Fruit fly (Drosophila melanogaster) whole organism, embryonic: ENCODE data around the gene Mst89B.

ENCODE experiments used
- Ada2b ChIP-seq: fragments of 200-800 bp; sonication (Bioruptor generic); IDR thresholded peaks from 2 replicates; pipeline ENCODE4 v1.3.6; 2022; ENCODE audit warnings: missing biosample characterization, missing genetic modification characterization
- Atf6 ChIP-seq: fragments of 200-800 bp; sonication (Bioruptor generic); IDR thresholded peaks from 2 replicates; pipeline ENCODE4 v1.3.6; 2022; ENCODE audit warnings: missing biosample characterization, missing genetic modification characterization
- CG11504 ChIP-seq: fragments of 200-800 bp; sonication (Bioruptor generic); optimal IDR thresholded peaks from 3 replicates; lab custom pipeline; 2019; ENCODE audit warnings: missing biosample characterization, mild to moderate bottlenecking, missing genetic modification characterization, moderate library complexity
- CG11695 ChIP-seq: fragments of 200-800 bp; sonication (Bioruptor generic); IDR thresholded peaks from 3 replicates; pipeline ENCODE4 v1.3.6; 2022; ENCODE audit warnings: missing biosample characterization, missing genetic modification characterization
- CG12236 ChIP-seq: fragments of 200-800 bp; sonication (Bioruptor generic); optimal IDR thresholded peaks from 2 replicates; lab custom pipeline; 2016; ENCODE audit warnings: missing biosample characterization, missing genetic modification characterization
- CG12391 ChIP-seq: fragments of 200-800 bp; sonication (Bioruptor generic); optimal IDR thresholded peaks from 3 replicates; lab custom pipeline; 2018; ENCODE audit warnings: missing biosample characterization, mild to moderate bottlenecking, missing genetic modification characterization, moderate library complexity
- CG13424 ChIP-seq: fragments of 200-800 bp; sonication (Bioruptor generic); optimal IDR thresholded peaks from 2 replicates; lab custom pipeline; 2019; ENCODE audit warnings: missing biosample characterization, mild to moderate bottlenecking, missing genetic modification characterization, moderate library complexity
- CG17359 ChIP-seq: fragments of 200-800 bp; sonication (Bioruptor generic); optimal IDR thresholded peaks from 3 replicates; lab custom pipeline; 2018; ENCODE audit warnings: missing biosample characterization, mild to moderate bottlenecking, missing genetic modification characterization, moderate library complexity
- CG1792 ChIP-seq: fragments of 200-800 bp; sonication (Bioruptor generic); optimal IDR thresholded peaks from 2 replicates; lab custom pipeline; 2016; ENCODE audit warnings: missing biosample characterization, missing genetic modification characterization
- CG18619 ChIP-seq: fragments of 200-800 bp; sonication (Bioruptor generic); optimal IDR thresholded peaks from 3 replicates; lab custom pipeline; 2017; ENCODE audit warnings: missing biosample characterization, mild to moderate bottlenecking, missing genetic modification characterization
- CG2199 ChIP-seq: fragments of 200-800 bp; sonication (Bioruptor generic); IDR thresholded peaks from 3 replicates; pipeline ENCODE4 v1.3.6; 2022; ENCODE audit warnings: missing biosample characterization, missing genetic modification characterization
- CG31224 ChIP-seq: fragments of 200-800 bp; sonication (Bioruptor generic); IDR thresholded peaks from 2 replicates; pipeline ENCODE4 v1.3.6; 2022; ENCODE audit warnings: missing biosample characterization, missing genetic modification characterization
- CG3995 ChIP-seq: fragments of 200-800 bp; sonication (Bioruptor generic); optimal IDR thresholded peaks from 3 replicates; lab custom pipeline; 2016; ENCODE audit warnings: missing biosample characterization, missing genetic modification characterization
- CG4328 ChIP-seq: fragments of 200-800 bp; sonication (Bioruptor generic); optimal IDR thresholded peaks from 3 replicates; lab custom pipeline; 2017; ENCODE audit warnings: missing biosample characterization, missing genetic modification reagents, missing genetic modification characterization
- CG4360 ChIP-seq: fragments of 200-800 bp; sonication (Bioruptor generic); IDR thresholded peaks from 2 replicates; pipeline ENCODE4 v1.3.6; 2022; ENCODE audit warnings: missing biosample characterization, missing genetic modification characterization
- CG4730 ChIP-seq: fragments of 200-800 bp; sonication (Bioruptor generic); IDR thresholded peaks from 2 replicates; pipeline ENCODE4 v1.3.6; 2022; ENCODE audit warnings: missing biosample characterization, missing genetic modification characterization
- CG4854 ChIP-seq: fragments of 200-800 bp; sonication (Bioruptor generic); optimal IDR thresholded peaks from 2 replicates; lab custom pipeline; 2016; ENCODE audit warnings: missing biosample characterization, missing genetic modification characterization, inconsistent platforms
- CG5245 ChIP-seq: fragments of 200-800 bp; sonication (Bioruptor generic); optimal IDR thresholded peaks from 3 replicates; lab custom pipeline; 2016; ENCODE audit warnings: missing biosample characterization, missing genetic modification characterization
- CG5953 ChIP-seq: fragments of 200-800 bp; sonication (Bioruptor generic); IDR thresholded peaks from 2 replicates; pipeline ENCODE4 v1.3.6; 2022; ENCODE audit warnings: missing biosample characterization, missing genetic modification characterization
- CG6175 ChIP-seq: fragments of 200-800 bp; sonication (Bioruptor generic); IDR thresholded peaks from 3 replicates; pipeline ENCODE4 v1.3.6; 2022; ENCODE audit warnings: missing biosample characterization, missing genetic modification characterization
- CG6791 ChIP-seq: fragments of 200-800 bp; sonication (Bioruptor generic); IDR thresholded peaks from 3 replicates; pipeline ENCODE4 v1.3.6; 2022; ENCODE audit warnings: missing biosample characterization, missing genetic modification characterization; ENCODE audit not compliant: partially characterized antibody
- CG7357 ChIP-seq: fragments of 200-800 bp; sonication (Bioruptor generic); IDR thresholded peaks from 3 replicates; pipeline ENCODE4 v1.3.6; 2022; ENCODE audit warnings: missing biosample characterization, missing genetic modification characterization
- CG7745 ChIP-seq: fragments of 200-800 bp; sonication (Bioruptor generic); optimal IDR thresholded peaks from 2 replicates; lab custom pipeline; 2018; ENCODE audit warnings: missing biosample characterization, mild to moderate bottlenecking, missing genetic modification characterization, moderate library complexity
- CG7786 ChIP-seq: fragments of 200-800 bp; sonication (Bioruptor generic); optimal IDR thresholded peaks from 2 replicates; lab custom pipeline; 2016; ENCODE audit warnings: missing biosample characterization, missing genetic modification characterization
- CG7928 ChIP-seq: fragments of 200-800 bp; sonication (Bioruptor generic); optimal IDR thresholded peaks from 2 replicates; lab custom pipeline; 2017; ENCODE audit warnings: missing biosample characterization, mild to moderate bottlenecking, missing genetic modification characterization
- CoRest ChIP-seq: fragments of 200-800 bp; sonication (Bioruptor generic); optimal IDR thresholded peaks from 3 replicates; lab custom pipeline; 2018; ENCODE audit warnings: missing biosample characterization, mild to moderate bottlenecking, missing genetic modification characterization, moderate library complexity
- Drgx ChIP-seq: fragments of 200-800 bp; sonication (Bioruptor generic); IDR thresholded peaks from 2 replicates; pipeline ENCODE4 v1.3.6; 2022; ENCODE audit warnings: missing biosample characterization, missing genetic modification characterization
- Hr78 ChIP-seq, 2 experiments: fragments of 200-800 bp in 1 of 2; fragments of >200 bp in 1 of 2; sonication (Bioruptor generic) in 1 of 2; optimal IDR thresholded peaks; 2 replicates each; lab custom pipeline; 2017 to 2019; ENCODE audit warnings: missing biosample characterization in 2 of 2, missing genetic modification characterization in 2 of 2, mild to moderate bottlenecking in 1 of 2, moderate library complexity in 1 of 2
- Med ChIP-seq: fragments of 200-800 bp; sonication (Bioruptor generic); peaks from one replicate; lab custom pipeline; 2016; ENCODE audit warnings: missing biosample characterization, missing genetic modification characterization, mild to moderate bottlenecking, inconsistent platforms, moderate library complexity
- NFAT ChIP-seq: fragments of 200-800 bp; sonication (Bioruptor generic); IDR thresholded peaks from 2 replicates; pipeline ENCODE4 v1.3.6; 2022; ENCODE audit warnings: missing biosample characterization, missing genetic modification characterization
- Opbp ChIP-seq: fragments of 200-800 bp; sonication (Bioruptor generic); IDR thresholded peaks from 3 replicates; pipeline ENCODE4 v1.3.6; 2022; ENCODE audit warnings: missing biosample characterization, missing genetic modification characterization; ENCODE audit not compliant: partially characterized antibody
- Rfx ChIP-seq: fragments of 200-800 bp; sonication (Bioruptor generic); IDR thresholded peaks from 2 replicates; pipeline ENCODE4 v1.3.6; 2022; ENCODE audit warnings: missing biosample characterization, missing genetic modification characterization
- Sin3A ChIP-seq: fragments of >200 bp; optimal IDR thresholded peaks from 2 replicates; lab custom pipeline; 2018
- Taf1 ChIP-seq: fragments of 200-800 bp; sonication (Bioruptor generic); IDR thresholded peaks from 2 replicates; pipeline ENCODE4 v1.3.6; 2022; ENCODE audit warnings: missing biosample characterization, missing genetic modification characterization
- Trl ChIP-seq, 3 experiments: fragments of >200 bp in 2 of 3; fragments of 200-800 bp in 1 of 3; sonication (Bioruptor generic) in 1 of 3; optimal IDR thresholded peaks; 2 replicates in 1 of 3; 3 replicates in 2 of 3; lab custom pipeline; 2016 to 2017; ENCODE audit warnings: missing biosample characterization in 1 of 3, missing genetic modification characterization in 1 of 3
- YL-1 ChIP-seq: fragments of 200-800 bp; sonication (Bioruptor generic); optimal IDR thresholded peaks from 3 replicates; lab custom pipeline; 2017; ENCODE audit warnings: missing biosample characterization, mild to moderate bottlenecking, missing genetic modification characterization
- chinmo ChIP-seq: fragments of 200-800 bp; sonication (Bioruptor generic); IDR thresholded peaks from 4 replicates; pipeline ENCODE4 v1.3.6; 2022; ENCODE audit warnings: missing biosample characterization, missing genetic modification characterization; ENCODE audit not compliant: partially characterized antibody
- dmrt11E ChIP-seq: fragments of 200-800 bp; sonication (Bioruptor generic); optimal IDR thresholded peaks from 3 replicates; lab custom pipeline; 2018; ENCODE audit warnings: missing biosample characterization, mild to moderate bottlenecking, missing genetic modification characterization, moderate library complexity
- eve ChIP-seq, 2 experiments: fragments of >200 bp; optimal IDR thresholded peaks; 2 replicates each; lab custom pipeline; 2017; ENCODE audit warnings: missing biosample characterization in 2 of 2, missing genetic modification characterization in 2 of 2
- gcm ChIP-seq: fragments of 200-800 bp; sonication (Bioruptor generic); optimal IDR thresholded peaks from 2 replicates; lab custom pipeline; 2019; ENCODE audit warnings: missing biosample characterization, mild to moderate bottlenecking, missing genetic modification characterization, moderate library complexity
- ham ChIP-seq: fragments of 200-800 bp; sonication (Bioruptor generic); IDR thresholded peaks from 2 replicates; pipeline ENCODE4 v1.3.6; 2022; ENCODE audit warnings: missing biosample characterization, missing genetic modification characterization
- ind ChIP-seq: fragments of 200-800 bp; sonication (Bioruptor generic); optimal IDR thresholded peaks from 3 replicates; lab custom pipeline; 2016; ENCODE audit warnings: missing biosample characterization, missing genetic modification characterization
- sens ChIP-seq: fragments of 200-800 bp; sonication (Bioruptor generic); peaks from one replicate; lab custom pipeline; 2016; ENCODE audit warnings: missing biosample characterization, missing genetic modification characterization
- wor ChIP-seq: fragments of 200-800 bp; sonication (Bioruptor generic); IDR thresholded peaks from 2 replicates; pipeline ENCODE4 v1.3.6; 2022; ENCODE audit warnings: missing biosample characterization, missing genetic modification characterization
- z ChIP-seq: fragments of 200-800 bp; sonication (Bioruptor generic); IDR thresholded peaks from 3 replicates; pipeline ENCODE4 v1.3.6; 2022; ENCODE audit warnings: missing biosample characterization, missing genetic modification characterization

The Mst89B gene

DNA sequence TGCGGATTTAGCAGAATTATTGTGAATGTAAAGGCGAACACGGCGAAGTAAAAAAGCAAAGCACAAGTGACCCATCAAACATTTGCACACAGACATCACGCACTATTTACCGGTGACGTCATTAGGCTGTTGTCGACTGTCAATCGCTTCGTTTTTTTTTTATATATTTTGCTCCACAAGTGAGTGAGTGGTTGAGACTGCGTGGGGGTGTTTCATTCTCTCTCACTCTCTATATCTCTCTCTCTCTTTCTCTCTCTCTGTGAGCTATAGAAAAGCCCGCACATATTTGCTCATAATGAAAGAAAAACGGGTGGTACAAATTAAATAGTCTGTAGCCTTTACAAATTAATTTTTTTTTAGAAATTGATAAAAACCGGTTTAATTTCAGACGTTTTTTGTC is 10.7 kb downstream of the Mst89B start (continued):
- TF ChIP-seq gcm (GFP tag; lab: Kevin White, UChicago): peak; percentile 88
- TF ChIP-seq wor (GFP tag; lab: Robert Waterston, UW): no peak
- TF ChIP-seq ind (GFP tag; lab: Kevin White, UChicago): no peak

dm6 chr3R:16279382-16279932 is 12.6 kb downstream of the Mst89B start:
- TF ChIP-seq z (GFP tag; lab: Robert Waterston, UW): 0 out of 3 replicates have a peak, but pooled peaks have one; percentile 31
- TF ChIP-seq Med (GFP tag; lab: Kevin White, UChicago): peak; percentile 39
- TF ChIP-seq CG13424: peak; percentile 9
- 0 out of 2 replicates have a peak, but pooled peaks have one; percentile 9 for TF ChIP-seq NFAT (GFP tag; lab: Robert Waterston, UW)
- TF ChIP-seq CG5953 (GFP tag; lab: Robert Waterston, UW): no peak
- no peak for TF ChIP-seq CG12391 (tag; lab: Kevin White, UChicago)
- TF ChIP-seq CG2199 (GFP tag; lab: Robert Waterston, UW): peak; percentile 72; the same call in 2 of the 3 replicates
- peak in 1 of 2 experiments; percentile 94 for TF ChIP-seq Hr78 (GFP tag; optimal IDR thresholded peaks at IDR 0.05; lab: Kevin White, UChicago)
- no peak for TF ChIP-seq CG1792
- TF ChIP-seq chinmo (GFP tag; lab: Robert Waterston, UW): 0 out of 4 replicates have a peak, but pooled peaks have one; percentile 32
- 0 out of 2 replicates have a peak, but pooled peaks have one; percentile 17 for TF ChIP-seq Drgx (GFP tag; lab: Robert Waterston, UW)
- no peak for TF ChIP-seq CG12236 (GFP tag; lab: Kevin White, UChicago)
- TF ChIP-seq CG7928 (GFP tag; lab: Kevin White, UChicago): no peak
- TF ChIP-seq CG7786: no peak
- peak; percentile 87 for TF ChIP-seq CG7745
- no peak for TF ChIP-seq Taf1 (GFP tag; lab: Robert Waterston, UW)
- no peak for TF ChIP-seq Opbp (GFP tag; lab: Robert Waterston, UW)
- peak; percentile 0 for TF ChIP-seq sens (GFP tag; lab: Kevin White, UChicago)
- TF ChIP-seq CG4360: 0 out of 2 replicates have a peak, but pooled peaks have one; percentile 8
- no peak for TF ChIP-seq Ada2b (GFP tag; lab: Robert Waterston, UW)
- TF ChIP-seq CG11695: 0 out of 3 replicates have a peak, but pooled peaks have one; percentile 22
- peak in 1 of 2 experiments; percentile 69 for TF ChIP-seq eve (GFP tag; optimal IDR thresholded peaks at IDR 0.05; lab: Kevin White, UChicago)

DNA sequence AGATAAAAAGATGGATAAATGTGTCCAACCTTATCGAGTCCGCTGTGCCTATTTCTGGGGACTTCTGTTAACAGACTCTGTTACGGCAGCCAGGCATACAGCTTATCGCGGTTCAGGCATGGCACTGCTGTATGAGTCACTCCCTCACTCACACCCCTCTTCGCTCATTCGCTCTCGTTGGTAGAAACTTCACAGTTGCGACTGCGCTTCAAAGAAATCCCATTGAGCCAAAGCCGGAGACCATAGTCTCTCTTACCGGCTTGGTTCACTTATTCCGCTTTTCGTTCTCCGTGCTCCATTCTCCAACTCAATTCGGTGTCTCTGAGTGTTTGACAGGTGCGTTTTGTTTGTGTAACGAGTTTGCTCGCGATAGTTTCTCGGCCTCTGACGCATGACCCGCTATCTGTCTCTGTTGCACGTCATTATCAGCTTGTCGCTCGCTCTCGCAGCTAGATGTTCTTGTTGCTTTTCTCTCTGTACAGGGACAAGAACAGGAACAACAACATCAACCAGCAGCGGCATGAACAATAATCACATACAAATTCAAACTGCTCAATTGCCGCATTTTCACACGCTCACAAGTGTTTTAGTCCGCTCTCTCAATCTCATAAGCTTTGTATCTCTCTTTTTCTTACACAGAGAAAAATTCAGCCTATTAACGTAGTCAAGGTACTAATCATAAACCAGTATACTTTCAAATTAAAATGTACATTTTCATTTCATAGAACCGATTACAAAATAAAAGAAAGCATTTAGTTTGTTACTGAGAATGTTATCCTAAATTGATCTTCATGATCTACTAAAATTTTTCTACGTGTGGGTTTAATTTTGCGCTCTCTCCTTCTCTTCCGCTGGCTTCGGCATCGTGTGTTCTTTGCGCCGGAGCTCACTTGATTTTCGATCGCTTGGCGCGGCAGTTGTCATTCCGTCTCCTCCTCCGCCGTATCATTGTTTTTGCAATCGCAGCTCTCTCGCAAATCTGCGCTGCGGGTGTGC is 13.5 kb downstream of the Mst89B start:
- TF ChIP-seq CG12236 (GFP tag; lab: Kevin White, UChicago) (peak; percentile 99), ham (GFP tag; lab: Robert Waterston, UW) (peak; percentile 98), CoRest (tag; lab: Kevin White, UChicago) (peak; percentile 100), CG4328 (GFP tag; lab: Kevin White, UChicago) (peak; percentile 98), CG17359 (tag; lab: Kevin White, UChicago) (peak; percentile 100), CG31224 (GFP tag; lab: Robert Waterston, UW) (peak; percentile 98), CG5245 (GFP tag; lab: Kevin White, UChicago) (peak; percentile 99), CG6175 (GFP tag; lab: Robert Waterston, UW) (peak; percentile 95), Atf6 (GFP tag; lab: Robert Waterston, UW) (peak; percentile 99), CG4730 (GFP tag; lab: Robert Waterston, UW) (peak; percentile 99), CG18619 (GFP tag; lab: Kevin White, UChicago) (peak; percentile 99), CG7357 (GFP tag; lab: Robert Waterston, UW) (peak; percentile 98), Sin3A (lab: Kevin White, UChicago) (no peak), dmrt11E (tag; lab: Kevin White, UChicago) (peak; percentile 100), CG3995 (GFP tag; lab: Kevin White, UChicago) (peak; percentile 86), CG11504 (tag; lab: Kevin White, UChicago) (peak; percentile 98), Trl (optimal IDR thresholded peaks at IDR 0.05; lab: Kevin White, UChicago) (peak; percentile 79 to 99), Trl (GFP tag; optimal IDR thresholded peaks at IDR 0.05; lab: Kevin White, UChicago) (peak; percentile 99), YL-1 (peak; percentile 99), CG6791 (peak; percentile 37; the same call in 1 of the 3 replicates), CG4854 (GFP tag; lab: Kevin White, UChicago) (peak; percentile 98), Rfx (GFP tag; lab: Robert Waterston, UW) (peak; percentile 99)
